Fruit fly (Drosophila melanogaster) whole organism, embryonic: ENCODE data around the gene Argk1.

Source experiments
- Atf-2 ChIP-seq: fragments of 200-800 bp; sonication (Bioruptor generic); optimal IDR thresholded peaks from 2 replicates; lab custom pipeline; 2016; ENCODE audit warnings: missing biosample characterization, missing genetic modification characterization
- CG10959 ChIP-seq: fragments of 200-800 bp; sonication (Bioruptor generic); IDR thresholded peaks from 2 replicates; pipeline ENCODE4 v1.3.6; 2022; ENCODE audit warnings: missing biosample characterization, missing genetic modification characterization
- Dfd ChIP-seq, 2 experiments: fragments of >200 bp; optimal IDR thresholded peaks; 2 replicates each; lab custom pipeline; 2017; ENCODE audit warnings: missing biosample characterization in 2 of 2, missing genetic modification characterization in 2 of 2
- Hr39 ChIP-seq: fragments of >200 bp; optimal IDR thresholded peaks from 2 replicates; lab custom pipeline; 2017
- dpn ChIP-seq, 2 experiments: fragments of 200-800 bp; sonication (Bioruptor generic); optimal IDR thresholded peaks; 3 replicates each; lab custom pipeline; 2016; ENCODE audit warnings: missing biosample characterization in 2 of 2, missing genetic modification characterization in 2 of 2
- tgo ChIP-seq: fragments of 200-800 bp; sonication (Bioruptor generic); IDR thresholded peaks from 3 replicates; pipeline ENCODE4 v1.3.6; 2022; ENCODE audit warnings: missing biosample characterization, missing genetic modification characterization

dm6 chr3L:9043648-9044047, 22.2 kb downstream of the Argk1 start:
- no peak for TF ChIP-seq Dfd (GFP tag; optimal IDR thresholded peaks at IDR 0.05; lab: Kevin White, UChicago)
- no peak for TF ChIP-seq tgo (GFP tag; lab: Robert Waterston, UW)
- TF ChIP-seq Hr39 (lab: Kevin White, UChicago), result no peak
- no peak for TF ChIP-seq Atf-2
- no peak for TF ChIP-seq dpn (GFP tag; optimal IDR thresholded peaks at IDR 0.05; lab: Kevin White, UChicago)
- no peak for TF ChIP-seq CG10959 (GFP tag; lab: Robert Waterston, UW)
